Fruit fly (Drosophila melanogaster) whole organism, wandering third instar larva: Measurements from ENCODE around the gene Sclp.

Experiments
- CG32264 ChIP-seq: fragments of 200-800 bp; sonication (Bioruptor generic); optimal IDR thresholded peaks from 2 replicates; lab custom pipeline; 2016; ENCODE audit warnings: missing biosample characterization, missing genetic modification characterization
- CrebA ChIP-seq: fragments of 200-800 bp; sonication (Bioruptor generic); optimal IDR thresholded peaks from 2 replicates; lab custom pipeline; 2016; ENCODE audit warnings: missing biosample characterization, mild to moderate bottlenecking, missing genetic modification characterization, borderline replicate concordance
- Dfd ChIP-seq: fragments of >200 bp; optimal IDR thresholded peaks from 2 replicates; lab custom pipeline; 2017; ENCODE audit warnings: missing biosample characterization, missing genetic modification characterization
- Jra ChIP-seq: sonication (Bioruptor generic); optimal IDR thresholded peaks from 2 replicates; lab custom pipeline; 2016; ENCODE audit warnings: missing biosample characterization, missing genetic modification characterization
- Mio ChIP-seq: sonication (Bioruptor generic); optimal IDR thresholded peaks from 2 replicates; lab custom pipeline; 2016; ENCODE audit warnings: missing biosample characterization, missing genetic modification characterization
- N ChIP-seq: fragments of >200 bp; optimal IDR thresholded peaks from 2 replicates; lab custom pipeline; 2018; ENCODE audit warnings: missing biosample characterization, missing external identifiers, missing genetic modification characterization
- Vsx2 ChIP-seq: fragments of 200-300, 225-300 bp; sonication (Bioruptor generic); optimal IDR thresholded peaks from 2 replicates; lab custom pipeline; 2018; ENCODE audit warnings: missing biosample characterization, missing genetic modification characterization; ENCODE audit not compliant: partially characterized antibody
- dmrt93B ChIP-seq: fragments of 200-800 bp; sonication (Bioruptor generic); optimal IDR thresholded peaks from 2 replicates; lab custom pipeline; 2018; ENCODE audit warnings: missing biosample characterization, mild to moderate bottlenecking, missing genetic modification characterization
- jim ChIP-seq: fragments of 175-275, 200-325 bp; sonication (Bioruptor generic); optimal IDR thresholded peaks from 2 replicates; lab custom pipeline; 2016; ENCODE audit warnings: missing biosample characterization, mild to moderate bottlenecking, missing genetic modification characterization
- pan ChIP-seq: fragments of >200 bp; optimal IDR thresholded peaks from 2 replicates; lab custom pipeline; 2017
- psq ChIP-seq: fragments of 200-800 bp; sonication (Bioruptor generic); optimal IDR thresholded peaks from 3 replicates; lab custom pipeline; 2017; ENCODE audit warnings: missing biosample characterization, mild to moderate bottlenecking, missing genetic modification characterization, moderate library complexity
- sage ChIP-seq: fragments of 200-800 bp; sonication (Bioruptor generic); optimal IDR thresholded peaks from 2 replicates; lab custom pipeline; 2016; ENCODE audit warnings: missing biosample characterization, mild to moderate bottlenecking, missing genetic modification characterization
- tai ChIP-seq: sonication (Bioruptor generic); optimal IDR thresholded peaks from 2 replicates; lab custom pipeline; 2016; ENCODE audit warnings: missing biosample characterization, missing genetic modification characterization

DNA sequence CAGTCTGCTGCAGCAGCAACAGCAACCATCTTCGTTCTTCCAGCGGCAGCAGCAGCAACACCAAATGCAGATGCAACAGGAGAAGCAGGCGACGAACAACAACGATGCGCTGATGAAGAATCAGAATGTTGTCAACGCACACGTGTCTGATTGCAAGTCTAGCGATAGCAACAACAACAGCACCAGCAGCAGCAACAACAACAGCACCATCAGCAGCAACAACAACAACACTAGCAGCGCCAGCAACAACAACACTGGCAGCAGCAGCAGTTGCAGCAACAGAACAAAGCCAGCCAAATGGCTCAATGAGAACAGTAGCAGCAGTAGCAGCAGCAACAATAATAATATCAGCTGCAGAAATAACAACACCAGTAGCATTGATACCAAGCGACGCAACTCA, 29.3 kb downstream of the Sclp start:
- no peak for TF ChIP-seq N (GFP tag; lab: Kevin White, UChicago)
- no peak for TF ChIP-seq psq (GFP tag; lab: Kevin White, UChicago)
- no peak for TF ChIP-seq jim (GFP tag; lab: Kevin White, UChicago)
- TF ChIP-seq Vsx2 (GFP tag; lab: Kevin White, UChicago): no peak
- TF ChIP-seq CrebA: no peak
- no peak for TF ChIP-seq Jra (GFP tag; lab: Kevin White, UChicago)
- peak; percentile 77 for TF ChIP-seq Dfd
- no peak for TF ChIP-seq Mio (GFP tag; lab: Kevin White, UChicago)
- no peak for TF ChIP-seq dmrt93B (GFP tag; lab: Kevin White, UChicago)
- no peak for TF ChIP-seq tai (GFP tag; lab: Kevin White, UChicago)
- no peak for TF ChIP-seq sage (GFP tag; lab: Kevin White, UChicago)
- TF ChIP-seq pan: no peak
- TF ChIP-seq CG32264 (GFP tag; lab: Kevin White, UChicago): no peak
